Worm (Caenorhabditis elegans): ENCODE data around the gene sra-39.

The sra-39 gene

DNA sequence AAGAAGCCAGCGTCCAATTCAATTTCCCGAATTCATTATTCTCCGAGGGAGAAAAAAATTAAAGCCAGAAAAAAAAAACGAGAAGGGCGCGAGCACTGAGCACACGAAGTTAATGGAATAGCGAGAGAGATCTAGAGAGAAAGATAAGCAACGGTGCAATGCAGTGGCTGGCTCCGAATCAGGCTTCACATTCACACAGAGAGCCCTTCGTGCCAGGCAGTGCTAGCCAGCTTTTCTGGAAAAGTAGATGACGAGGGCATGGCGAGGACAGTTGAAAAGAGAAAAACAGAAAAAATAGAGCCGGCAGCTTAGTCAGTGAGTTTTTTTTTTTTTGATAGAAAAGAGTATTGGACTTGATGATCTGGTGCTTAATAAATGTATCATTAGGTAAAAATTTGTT lies 10.4 kb upstream of the sra-39 start:
- TF ChIP-seq ceh-43 (GFP tag; optimal IDR thresholded peaks at IDR 0.05) = no peak
- no peak for TF ChIP-seq unc-120 (tag; optimal IDR thresholded peaks at IDR 0.05; ENCODE audit: poor library complexity, severe bottlenecking)

DNA sequence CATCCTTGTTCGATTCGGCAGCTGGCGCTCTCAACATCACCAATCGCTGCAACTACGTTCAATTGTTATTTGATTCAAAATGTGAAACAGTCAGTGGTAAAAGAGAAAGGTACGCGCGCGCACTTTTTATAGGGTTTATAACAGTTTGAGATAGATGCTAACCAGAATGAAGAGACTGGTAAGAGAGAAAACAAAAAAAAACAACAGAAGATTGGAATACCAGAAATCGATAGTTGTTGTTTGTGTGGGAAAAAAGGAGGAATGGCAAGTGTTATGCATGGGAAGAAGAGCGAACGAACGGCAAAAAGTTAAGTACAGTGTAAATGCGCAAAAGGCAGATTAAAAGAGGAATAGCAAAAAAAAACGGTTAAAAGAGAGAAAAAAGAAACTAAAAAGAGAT lies 6.6 kb upstream of the sra-39 start, which contains the start of gene Y26E6A.3:
Gene Y26E6A.3, minus strand, starts transcription at position 101 of the 400 bp plus-strand sequence.
- TF ChIP-seq nhr-237 (tag; optimal IDR thresholded peaks at IDR 0.05) (no peak), ceh-39 (tag; optimal IDR thresholded peaks at IDR 0.05) (no peak), snpc-4 (tag; optimal IDR thresholded peaks at IDR 0.05) (no peak), ceh-43 (GFP tag; optimal IDR thresholded peaks at IDR 0.05) (no peak), mab-5 (tag; optimal IDR thresholded peaks at IDR 0.05) (no peak), lsy-2 (tag; optimal IDR thresholded peaks at IDR 0.05) (no peak), M03D4.4 (tag; optimal IDR thresholded peaks at IDR 0.05) (no peak), nhr-28 (tag; optimal IDR thresholded peaks at IDR 0.05) (no peak), unc-62 (GFP tag; optimal IDR thresholded peaks at IDR 0.05) (no peak), elt-1 (tag; optimal IDR thresholded peaks at IDR 0.05; ENCODE audit: borderline replicate concordance, insufficient read depth) (no peak), sptf-1 (tag; optimal IDR thresholded peaks at IDR 0.05) (no peak), hlh-1 (tag; optimal IDR thresholded peaks at IDR 0.05) (no peak), elt-3 (tag; optimal IDR thresholded peaks at IDR 0.05) (no peak)

DNA sequence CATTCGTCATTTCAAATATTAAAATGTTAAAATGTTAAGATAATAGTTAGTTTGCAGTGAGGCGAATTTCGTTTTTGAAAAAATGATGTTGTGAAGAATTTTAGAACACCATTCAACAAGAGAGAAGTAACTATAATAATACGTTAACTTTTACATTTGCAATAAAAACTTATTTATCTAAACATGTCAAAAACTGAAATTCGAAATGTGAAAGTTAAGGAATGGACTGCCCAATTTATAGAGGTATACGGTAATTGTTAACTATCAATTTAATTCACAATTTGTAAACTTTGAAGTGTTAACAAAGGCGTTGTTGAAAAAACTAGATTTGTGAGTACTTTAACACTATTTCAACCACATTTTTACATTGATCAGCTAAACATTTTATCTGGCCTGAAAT lies 541 bp upstream of the sra-39 start:
- TF ChIP-seq sptf-1 (tag; optimal IDR thresholded peaks at IDR 0.05) = no peak
- no peak for TF ChIP-seq snpc-4 (tag; optimal IDR thresholded peaks at IDR 0.05)

DNA sequence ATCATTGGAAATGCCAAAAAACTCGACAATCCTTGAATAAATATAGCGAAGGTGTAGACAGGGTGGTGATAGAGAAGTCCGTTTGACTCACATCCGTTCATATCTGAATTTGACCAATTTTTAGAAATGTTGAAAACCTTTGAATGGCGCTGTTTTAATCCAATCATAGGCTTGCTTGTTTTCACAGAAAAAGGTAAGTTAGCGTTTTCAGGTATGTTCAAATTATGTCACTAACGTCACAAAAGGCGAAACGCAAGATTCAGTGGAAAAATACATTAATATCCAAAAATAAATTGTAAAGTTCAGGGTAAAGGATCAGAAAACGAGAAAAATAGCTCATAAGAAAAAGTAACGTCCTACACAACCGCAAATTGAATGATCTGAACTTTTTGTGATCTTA lies 3.2 kb downstream of the sra-39 start, which contains the start of gene sra-38:
Gene sra-38, minus strand, starts transcription at position 101 of the 400 bp plus-strand sequence.
- TF ChIP-seq ceh-83 (GFP tag; optimal IDR thresholded peaks at IDR 0.05) = no peak
- TF ChIP-seq pha-4 (tag; optimal IDR thresholded peaks at IDR 0.05) = no peak
- TF ChIP-seq bed-3 (GFP tag; optimal IDR thresholded peaks at IDR 0.05) = no peak
- no peak for TF ChIP-seq ceh-39 (tag; optimal IDR thresholded peaks at IDR 0.05)
- TF ChIP-seq unc-62 (GFP tag; optimal IDR thresholded peaks at IDR 0.05) = no peak
- TF ChIP-seq nhr-12 (tag; optimal IDR thresholded peaks at IDR 0.05) = no peak
- TF ChIP-seq mls-2 (tag; optimal IDR thresholded peaks at IDR 0.05) = no peak
- TF ChIP-seq lin-13 (tag; optimal IDR thresholded peaks at IDR 0.05) = no peak
- TF ChIP-seq hlh-1 (tag; optimal IDR thresholded peaks at IDR 0.05) = no peak
- no peak for TF ChIP-seq mep-1 (tag; optimal IDR thresholded peaks at IDR 0.05)
- TF ChIP-seq nhr-76 (tag; optimal IDR thresholded peaks at IDR 0.05) = no peak
- no peak for TF ChIP-seq zip-8 (tag; optimal IDR thresholded peaks at IDR 0.05)

DNA sequence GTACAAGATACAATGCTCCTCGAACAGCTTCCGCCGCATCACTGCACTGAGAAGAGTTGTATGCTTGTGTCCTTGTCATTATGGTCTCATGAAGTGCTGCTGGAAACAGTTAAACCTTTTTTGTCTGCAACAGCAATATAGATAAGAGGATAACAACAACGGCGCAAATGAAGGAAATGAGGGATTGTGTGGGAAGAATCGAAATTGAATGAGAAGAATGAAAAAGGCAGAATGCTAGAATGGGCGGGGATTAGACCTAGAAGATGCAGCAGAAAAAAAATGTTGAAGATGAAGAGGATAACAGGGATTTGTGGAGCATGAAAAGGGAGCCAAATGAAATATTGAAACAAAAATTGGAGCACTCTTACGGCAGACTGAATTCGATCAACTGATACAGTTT lies 10.0 kb downstream of the sra-39 start, which contains the start of gene sra-37:
Gene sra-37, minus strand, starts transcription at position 101 of the 400 bp plus-strand sequence.
- no peak for TF ChIP-seq lin-32 (GFP tag; optimal IDR thresholded peaks at IDR 0.05)
- TF ChIP-seq elt-1 (tag; optimal IDR thresholded peaks at IDR 0.05; ENCODE audit: borderline replicate concordance, insufficient read depth) = no peak
- no peak for TF ChIP-seq ceh-83 (GFP tag; optimal IDR thresholded peaks at IDR 0.05)
- TF ChIP-seq elt-3 (tag; optimal IDR thresholded peaks at IDR 0.05) = no peak
- no peak for TF ChIP-seq mls-2 (tag; optimal IDR thresholded peaks at IDR 0.05)
- TF ChIP-seq mep-1 (tag; optimal IDR thresholded peaks at IDR 0.05) = no peak
- no peak for TF ChIP-seq nhr-237 (tag; optimal IDR thresholded peaks at IDR 0.05)
- TF ChIP-seq sem-2 (GFP tag; optimal IDR thresholded peaks at IDR 0.05) = no peak
- TF ChIP-seq ztf-11 (tag; optimal IDR thresholded peaks at IDR 0.05) = no peak
- TF ChIP-seq blmp-1 (tag; optimal IDR thresholded peaks at IDR 0.05) = no peak
- no peak for TF ChIP-seq ceh-43 (GFP tag; optimal IDR thresholded peaks at IDR 0.05)
- TF ChIP-seq sptf-1 (tag; optimal IDR thresholded peaks at IDR 0.05) = no peak

DNA sequence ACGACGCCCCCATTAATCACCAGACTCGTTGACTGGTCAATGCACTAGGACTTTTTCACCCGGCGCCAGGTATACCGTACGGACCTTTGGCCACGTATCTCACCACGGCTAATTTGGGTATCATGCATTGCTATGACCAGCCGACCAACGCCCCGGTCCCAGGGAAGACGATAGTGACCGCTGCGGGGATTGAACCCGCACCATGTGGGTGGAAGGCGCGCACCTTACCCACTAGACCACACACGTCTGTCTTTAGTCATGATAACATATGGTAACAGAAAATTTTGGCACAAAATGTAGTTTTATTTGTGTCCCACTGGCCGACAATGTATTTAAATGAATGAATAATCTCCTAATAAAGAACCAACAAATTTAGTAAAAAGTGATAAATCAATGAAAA lies 17.0 kb downstream of the sra-39 start:
- TF ChIP-seq cnd-1 (tag; optimal IDR thresholded peaks at IDR 0.05) (no peak), nhr-2 (tag; optimal IDR thresholded peaks at IDR 0.05) (peak; percentile 17)

DNA sequence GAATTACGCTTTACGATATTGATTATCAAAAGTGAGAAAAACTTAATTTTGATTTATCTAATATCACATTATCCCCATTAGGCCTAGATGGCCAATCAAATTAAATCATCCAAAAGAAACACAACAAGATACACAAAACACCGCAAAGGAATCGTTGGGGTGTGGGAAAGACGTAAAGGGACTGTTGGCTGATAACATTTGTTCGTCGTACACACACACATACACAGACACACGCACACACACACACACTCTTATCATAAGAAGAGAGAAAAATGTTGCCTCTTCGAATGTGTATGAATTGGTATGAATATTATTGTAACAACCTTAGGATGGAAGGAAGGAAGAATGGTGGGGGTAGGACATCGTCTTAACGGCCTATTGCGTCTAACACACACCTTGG lies 18.1 kb downstream of the sra-39 start:
- no peak for TF ChIP-seq nhr-28 (tag; optimal IDR thresholded peaks at IDR 0.05)
- no peak for TF ChIP-seq nhr-76 (tag; optimal IDR thresholded peaks at IDR 0.05)
- no peak for TF ChIP-seq nhr-2 (tag; optimal IDR thresholded peaks at IDR 0.05)
- TF ChIP-seq mab-5 (tag; optimal IDR thresholded peaks at IDR 0.05) = no peak
- no peak for TF ChIP-seq ceh-83 (GFP tag; optimal IDR thresholded peaks at IDR 0.05)
- TF ChIP-seq mls-2 (tag; optimal IDR thresholded peaks at IDR 0.05) = no peak
- no peak for TF ChIP-seq cnd-1 (tag; optimal IDR thresholded peaks at IDR 0.05)
- no peak for TF ChIP-seq ceh-43 (GFP tag; optimal IDR thresholded peaks at IDR 0.05)
- no peak for TF ChIP-seq ztf-11 (tag; optimal IDR thresholded peaks at IDR 0.05)
- no peak for TF ChIP-seq snpc-4 (tag; optimal IDR thresholded peaks at IDR 0.05)
- no peak for TF ChIP-seq lin-13 (tag; optimal IDR thresholded peaks at IDR 0.05)
- TF ChIP-seq unc-39 (tag; optimal IDR thresholded peaks at IDR 0.05) = no peak

Data from whole organism, mixed stage, embryonic.